Worm (Caenorhabditis elegans) whole organism, L1 larva: Measurements from ENCODE around the gene R08D7.4.

Experiments
- elt-2 ChIP-seq: sonication (generic microtip); optimal IDR thresholded peaks from 2 replicates; lab custom pipeline; 2016; ENCODE audit warnings: missing genetic modification characterization, mild to moderate bottlenecking, inconsistent platforms, missing compliant biosample characterization, missing genetic modification reagents
- nhr-11 ChIP-seq: fragments of 150-350 bp; optimal IDR thresholded peaks from 2 replicates; lab custom pipeline; 2014; ENCODE audit warnings: missing biosample characterization, missing genetic modification characterization
- swsn-7 ChIP-seq: sonication (generic microtip); optimal IDR thresholded peaks from 2 replicates; lab custom pipeline; 2016; ENCODE audit warnings: missing genetic modification characterization, missing compliant biosample characterization
- ztf-4 ChIP-seq: fragments of 150-350 bp; optimal IDR thresholded peaks from 2 replicates; lab custom pipeline; 2014; ENCODE audit warnings: missing biosample characterization, missing genetic modification characterization

ce11 chrIII:8967639-8968038 lies 4.1 kb upstream of the R08D7.4 start, which contains the start of the genes bud-13 and rpap-2:
- TF ChIP-seq elt-2 (no peak), nhr-11 (tag; lab: Kevin White, UChicago) (no peak), swsn-7 (tag; lab: Kevin White, UChicago) (no peak), ztf-4 (tag; lab: Kevin White, UChicago) (no peak)
